Worm (Caenorhabditis elegans) whole organism, young adult: Measurements from ENCODE around the gene R06B9.5.

Experiments
- C17E4.6 ChIP-seq: fragments of 200-800 bp; sonication (Bioruptor generic); IDR thresholded peaks from 2 replicates; pipeline ENCODE4 v1.3.6; 2022; ENCODE audit warnings: missing genetic modification reagents, missing genetic modification characterization, missing compliant biosample characterization
- ama-1 ChIP-seq, 3 experiments: fragments of 150-350 bp in 1 of 3; sonication (generic microtip) in 2 of 3; optimal IDR thresholded peaks; 2 replicates each; lab custom pipeline; 2014 to 2018; ENCODE audit warnings: missing biosample characterization in 2 of 3, missing genetic modification characterization in 2 of 3, missing genetic modification reagents in 2 of 3
- atf-7 ChIP-seq: sonication (generic microtip); optimal IDR thresholded peaks from 2 replicates; lab custom pipeline; 2017; ENCODE audit warnings: mild to moderate bottlenecking, missing genetic modification characterization, missing compliant biosample characterization
- ceh-27 ChIP-seq: fragments of 200-800 bp; sonication (Bioruptor generic); optimal IDR thresholded peaks from 2 replicates; lab custom pipeline; 2018; ENCODE audit warnings: mild to moderate bottlenecking, missing genetic modification characterization, moderate library complexity, missing compliant biosample characterization
- efl-1 ChIP-seq: fragments of 150-350 bp; optimal IDR thresholded peaks from 2 replicates; lab custom pipeline; 2014; ENCODE audit warnings: missing biosample characterization, missing genetic modification reagents, missing genetic modification characterization
- hlh-26 ChIP-seq: fragments of 200-800 bp; sonication (Bioruptor generic); conservative IDR thresholded peaks from 2 replicates; pipeline ENCODE4 v1.3.6; 2022; ENCODE audit warnings: missing genetic modification reagents, missing genetic modification characterization, missing compliant biosample characterization
- sdz-38 ChIP-seq: sonication (generic microtip); optimal IDR thresholded peaks from 2 replicates; lab custom pipeline; 2016; ENCODE audit warnings: missing genotype, missing genetic modification characterization, missing compliant biosample characterization
- snpc-1.3 ChIP-seq: sonication (generic microtip); optimal IDR thresholded peaks from 2 replicates; lab custom pipeline; 2017; ENCODE audit warnings: missing genetic modification characterization, mild to moderate bottlenecking, missing compliant biosample characterization, antibody characterized with exemption, moderate library complexity, missing genotype, missing genetic modification reagents; ENCODE audit not compliant: insufficient read depth
- snpc-4 ChIP-seq, 5 experiments: fragments of 150-350 bp in 1 of 5; sonication (generic microtip) in 4 of 5; optimal IDR thresholded peaks; 2 replicates each; lab custom pipeline; 2014 to 2018; ENCODE audit warnings: missing genetic modification characterization in 5 of 5, missing biosample characterization in 3 of 5, antibody characterized with exemption in 2 of 5, mild to moderate bottlenecking in 2 of 5, missing compliant biosample characterization in 2 of 5, missing genotype in 2 of 5, moderate library complexity in 2 of 5, missing genetic modification reagents in 1 of 5
- ztf-25 ChIP-seq: fragments of 200-800 bp; sonication (Bioruptor generic); IDR thresholded peaks from 2 replicates; pipeline ENCODE4 v1.3.6; 2022; ENCODE audit warnings: missing genetic modification reagents, missing genetic modification characterization, missing compliant biosample characterization

DNA sequence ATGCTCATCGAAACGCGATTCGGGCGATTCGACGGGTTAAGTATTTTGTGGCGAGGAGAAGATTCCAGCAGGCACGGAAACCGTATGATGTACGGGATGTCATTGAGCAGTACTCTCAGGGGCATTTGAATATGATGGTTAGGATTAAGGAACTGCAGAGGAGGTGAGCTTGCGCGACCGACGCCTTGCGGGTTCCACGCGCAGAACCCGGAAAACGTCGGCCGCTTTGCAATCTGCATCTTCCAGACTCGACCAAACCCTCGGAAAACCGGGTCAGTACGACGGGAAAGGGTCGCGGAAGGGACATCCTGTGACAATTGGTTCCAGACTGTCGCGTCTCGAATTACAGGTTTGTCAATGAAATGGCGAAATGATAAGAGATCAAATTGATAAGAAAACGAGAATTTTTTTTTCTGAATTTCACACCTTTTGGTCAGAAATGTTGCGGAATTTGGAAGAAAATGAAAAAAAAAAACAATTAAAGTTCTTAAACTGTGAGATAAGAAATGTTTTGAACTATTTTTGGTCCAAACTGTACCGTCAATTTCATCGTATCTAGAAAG, 24.5 kb upstream of the R06B9.5 start:
- no peak for TF ChIP-seq ama-1 (optimal IDR thresholded peaks at IDR 0.05; lab: Kevin White, UChicago)
- no peak for TF ChIP-seq ama-1 (GFP tag; optimal IDR thresholded peaks at IDR 0.05; lab: Kevin White, UChicago)
- no peak for TF ChIP-seq atf-7 (tag; lab: Kevin White, UChicago)
- no peak for TF ChIP-seq sdz-38 (tag; lab: Kevin White, UChicago)
- no peak for TF ChIP-seq snpc-1.3 (tag; lab: Kevin White, UChicago)
- no peak for TF ChIP-seq ztf-25 (GFP tag; lab: Robert Waterston, UW)
- TF ChIP-seq hlh-26 (GFP tag; lab: Robert Waterston, UW), result no peak
- no peak for TF ChIP-seq C17E4.6 (GFP tag; lab: Robert Waterston, UW)
- no peak for TF ChIP-seq efl-1 (GFP tag; lab: Kevin White, UChicago)
- TF ChIP-seq snpc-4 (GFP tag; optimal IDR thresholded peaks at IDR 0.05; lab: Kevin White, UChicago), result no peak
- TF ChIP-seq snpc-4 (tag; optimal IDR thresholded peaks at IDR 0.05; lab: Kevin White, UChicago), result peak in 3 of 4 experiments; percentile 40 to 50 (median 46)
- TF ChIP-seq ceh-27 (GFP tag; lab: Kevin White, UChicago), result no peak
